Fruit fly (Drosophila melanogaster): Measurements from ENCODE around the gene Sgs3.

- TF ChIP-seq CG34367 (tag; optimal IDR thresholded peaks at IDR 0.05): no peak
- no peak for TF ChIP-seq fd96Ca (GFP tag; IDR thresholded peaks at IDR 0.05)
- no peak for TF ChIP-seq rn (GFP tag; IDR thresholded peaks at IDR 0.05)
Measured at dm6 chr3L:11508337-11508736, 3.7 kb upstream of the Sgs3 start, which contains the start of gene CG33500.
